Worm (Caenorhabditis elegans): ENCODE results near the gene pbo-5.

pbo-5 gene

ce11 chrV:20915186-20915585, at the start of gene pbo-5:
Gene pbo-5 (plus strand): TSS chrV:20915486.
- no peak for TF ChIP-seq hlh-12 (tag; optimal IDR thresholded peaks at IDR 0.05)
- TF ChIP-seq madf-3 (GFP tag; IDR thresholded peaks at IDR 0.05): no peak
- no peak for TF ChIP-seq bed-2 (GFP tag; IDR thresholded peaks at IDR 0.05)
- no peak for TF ChIP-seq mes-4 (tag; optimal IDR thresholded peaks at IDR 0.05)

ce11 chrV:20866406-20866805, 48.9 kb upstream of the pbo-5 start:
- TF ChIP-seq nhr-80 (tag; optimal IDR thresholded peaks at IDR 0.05) (peak; percentile 51), cebp-2 (GFP tag; IDR thresholded peaks at IDR 0.05) (no peak)

- TF ChIP-seq ztf-22 (GFP tag; optimal IDR thresholded peaks at IDR 0.05) (no peak), cebp-1 (GFP tag; IDR thresholded peaks at IDR 0.05) (no peak), cebp-1 (tag; optimal IDR thresholded peaks at IDR 0.05) (no peak), nhr-80 (tag; optimal IDR thresholded peaks at IDR 0.05) (no peak), madf-3 (GFP tag; IDR thresholded peaks at IDR 0.05) (no peak), F39B2.1 (GFP tag; IDR thresholded peaks at IDR 0.05) (no peak), ceh-79 (tag; optimal IDR thresholded peaks at IDR 0.05) (no peak), hrde-1 (tag; optimal IDR thresholded peaks at IDR 0.05; ENCODE audit: borderline replicate concordance) (no peak), B0035.1 (tag; optimal IDR thresholded peaks at IDR 0.05) (no peak), aptf-3 (GFP tag; IDR thresholded peaks at IDR 0.05) (no peak), zim-3 (tag; optimal IDR thresholded peaks at IDR 0.05) (no peak), athp-1 (tag; optimal IDR thresholded peaks at IDR 0.05) (no peak), xnd-1 (tag; optimal IDR thresholded peaks at IDR 0.05) (no peak), B0261.1 (tag; optimal IDR thresholded peaks at IDR 0.05) (no peak), hsf-1 (GFP tag; IDR thresholded peaks at IDR 0.05) (no peak), C17E4.6 (GFP tag; IDR thresholded peaks at IDR 0.05) (no peak), mes-4 (tag; optimal IDR thresholded peaks at IDR 0.05) (no peak)
Measured at ce11 chrV:20868329-20868728, 47.0 kb upstream of the pbo-5 start, which contains the start of gene F31D4.8. Gene F31D4.8 (minus strand): TSS chrV:20868429.

- TF ChIP-seq K12H6.12 (tag; optimal IDR thresholded peaks at IDR 0.05) (no peak), sea-2 (GFP tag; IDR thresholded peaks at IDR 0.05) (0 out of 2 replicates have a peak, but pooled peaks have one; percentile 56), ZK185.1 (tag; optimal IDR thresholded peaks at IDR 0.05; ENCODE audit: poor library complexity, severe bottlenecking) (no peak)
Measured at ce11 chrV:20870633-20871032, 44.7 kb upstream of the pbo-5 start.

- TF ChIP-seq dpl-1 (GFP tag; optimal IDR thresholded peaks at IDR 0.05) (no peak), hlh-26 (GFP tag; conservative IDR thresholded peaks at IDR 0.05) (no peak)
Measured at ce11 chrV:20871194-20871593, 44.1 kb upstream of the pbo-5 start.

ce11 chrV:20873144-20873543, 42.1 kb upstream of the pbo-5 start:
- TF ChIP-seq ztf-3 (GFP tag; optimal IDR thresholded peaks at IDR 0.05) (peak; percentile 55), lin-35 (GFP tag; optimal IDR thresholded peaks at IDR 0.05) (no peak)

ce11 chrV:20875324-20875723, 40.0 kb upstream of the pbo-5 start:
- TF ChIP-seq T07F8.4 (tag; optimal IDR thresholded peaks at IDR 0.05): no peak
- TF ChIP-seq mcd-1 (GFP tag; IDR thresholded peaks at IDR 0.05): no peak
- no peak for TF ChIP-seq B0261.1 (tag; optimal IDR thresholded peaks at IDR 0.05)
- TF ChIP-seq him-1 (tag; optimal IDR thresholded peaks at IDR 0.05): no peak
- TF ChIP-seq ceh-79 (tag; optimal IDR thresholded peaks at IDR 0.05): no peak
- no peak for TF ChIP-seq attf-3 (GFP tag; conservative IDR thresholded peaks at IDR 0.05)
- TF ChIP-seq snpc-3.4 (tag; optimal IDR thresholded peaks at IDR 0.05): no peak
- TF ChIP-seq madf-3 (GFP tag; IDR thresholded peaks at IDR 0.05): no peak

All from whole organism, young adult.